Worm (Caenorhabditis elegans) whole organism, L1 larva: ENCODE results near the gene F43C11.12.

Experiments
- C16A3.4 ChIP-seq: fragments of 150-350 bp; optimal IDR thresholded peaks from 2 replicates; lab custom pipeline; 2014; ENCODE audit warnings: missing biosample characterization, missing genetic modification characterization
- C34B4.2 ChIP-seq: sonication (generic microtip); optimal IDR thresholded peaks from 2 replicates; lab custom pipeline; 2017; ENCODE audit warnings: mild to moderate bottlenecking, missing genetic modification characterization, missing compliant biosample characterization
- aha-1 ChIP-seq: fragments of 150-350 bp; optimal IDR thresholded peaks from 2 replicates; lab custom pipeline; 2014; ENCODE audit warnings: missing biosample characterization, missing genetic modification characterization
- alr-1 ChIP-seq: fragments of 200-800 bp; sonication (Bioruptor generic); optimal IDR thresholded peaks from 2 replicates; lab custom pipeline; 2018; ENCODE audit warnings: borderline replicate concordance, mild to moderate bottlenecking, missing genetic modification characterization, missing compliant biosample characterization
- aly-2 ChIP-seq: fragments of 150-350 bp; optimal IDR thresholded peaks from 2 replicates; lab custom pipeline; 2014; ENCODE audit warnings: missing biosample characterization, missing genetic modification characterization
- ama-1 ChIP-seq: fragments of 150-350 bp; optimal IDR thresholded peaks from 2 replicates; lab custom pipeline; 2014
- ceh-8 ChIP-seq: fragments of 200-800 bp; sonication (Bioruptor generic); optimal IDR thresholded peaks from 2 replicates; lab custom pipeline; 2018; ENCODE audit warnings: mild to moderate bottlenecking, missing genetic modification characterization, moderate library complexity, missing compliant biosample characterization
- ceh-88 ChIP-seq: fragments of 200-800 bp; sonication (Bioruptor generic); IDR thresholded peaks from 2 replicates; pipeline ENCODE4 v1.3.6; 2022; ENCODE audit warnings: missing genetic modification characterization, missing compliant biosample characterization
- dpl-1 ChIP-seq, 3 experiments: fragments of 150-350 bp in 2 of 3; sonication (generic microtip) in 1 of 3; optimal IDR thresholded peaks; 2 replicates each; lab custom pipeline; 2014 to 2017; ENCODE audit warnings: missing biosample characterization in 3 of 3, missing genetic modification characterization in 3 of 3, missing genetic modification reagents in 3 of 3
- efl-1 ChIP-seq, 4 experiments: fragments of 150-350 bp; optimal IDR thresholded peaks in 3 of 4; peaks in 1 of 4; 1 replicate in 1 of 4; 2 replicates in 3 of 4; lab custom pipeline; 2014; ENCODE audit warnings: missing biosample characterization in 2 of 4, missing genetic modification characterization in 2 of 4, missing genetic modification reagents in 2 of 4
- egl-13 ChIP-seq: sonication (generic microtip); optimal IDR thresholded peaks from 2 replicates; lab custom pipeline; 2016; ENCODE audit warnings: missing genotype, missing genetic modification reagents, missing genetic modification characterization, missing compliant biosample characterization
- elt-2 ChIP-seq: sonication (generic microtip); optimal IDR thresholded peaks from 2 replicates; lab custom pipeline; 2016; ENCODE audit warnings: missing genetic modification characterization, mild to moderate bottlenecking, inconsistent platforms, missing compliant biosample characterization, missing genetic modification reagents
- hpl-2 ChIP-seq: fragments of 150-350 bp; optimal IDR thresholded peaks from 2 replicates; lab custom pipeline; 2014; ENCODE audit warnings: missing biosample characterization, missing genetic modification reagents, missing genetic modification characterization
- jun-1 ChIP-seq: fragments of 150-350 bp; optimal IDR thresholded peaks from 2 replicates; lab custom pipeline; 2014; ENCODE audit warnings: missing biosample characterization, missing genetic modification reagents, missing genetic modification characterization
- lin-14 ChIP-seq: fragments of 200-800 bp; sonication (Bioruptor generic); optimal IDR thresholded peaks from 2 replicates; lab custom pipeline; 2018; ENCODE audit warnings: mild to moderate bottlenecking, missing genetic modification characterization, moderate library complexity, missing compliant biosample characterization
- lin-15B ChIP-seq: fragments of 150-350 bp; sonication (generic microtip); optimal IDR thresholded peaks from 3 replicates; lab custom pipeline; 2014; ENCODE audit warnings: missing biosample characterization, missing genetic modification characterization
- lir-3 ChIP-seq: sonication (generic microtip); optimal IDR thresholded peaks from 2 replicates; lab custom pipeline; 2016; ENCODE audit warnings: mild to moderate bottlenecking, missing genetic modification characterization, moderate library complexity, missing compliant biosample characterization; ENCODE audit not compliant: poor library complexity
- mab-9 ChIP-seq: fragments of 200-800 bp; sonication (Bioruptor generic); IDR thresholded peaks from 2 replicates; pipeline ENCODE4 v1.3.6; 2022; ENCODE audit warnings: missing genetic modification reagents, missing genetic modification characterization, missing compliant biosample characterization
- mef-2 ChIP-seq: fragments of 150-350 bp; optimal IDR thresholded peaks from 2 replicates; lab custom pipeline; 2014; ENCODE audit warnings: missing biosample characterization, missing genetic modification characterization
- mep-1 ChIP-seq: fragments of 150-350 bp; optimal IDR thresholded peaks from 2 replicates; lab custom pipeline; 2014; ENCODE audit warnings: missing biosample characterization, missing genetic modification characterization
- nhr-11 ChIP-seq: fragments of 150-350 bp; optimal IDR thresholded peaks from 2 replicates; lab custom pipeline; 2014; ENCODE audit warnings: missing biosample characterization, missing genetic modification characterization
- nhr-19 ChIP-seq: fragments of 200-800 bp; sonication (Bioruptor generic); conservative IDR thresholded peaks from 2 replicates; pipeline ENCODE4 v1.3.6; 2022; ENCODE audit warnings: missing genetic modification characterization, missing compliant biosample characterization
- nhr-237 ChIP-seq: fragments of 150-350 bp; optimal IDR thresholded peaks from 2 replicates; lab custom pipeline; 2014; ENCODE audit warnings: missing biosample characterization, missing genetic modification characterization
- nhr-47 ChIP-seq: sonication (generic microtip); optimal IDR thresholded peaks from 2 replicates; lab custom pipeline; 2016; ENCODE audit warnings: mild to moderate bottlenecking, missing genetic modification characterization, moderate library complexity, missing compliant biosample characterization
- nhr-85 ChIP-seq: sonication (generic microtip); peaks from one replicate; lab custom pipeline; 2016; ENCODE audit warnings: missing genetic modification characterization, inconsistent platforms, missing compliant biosample characterization
- nhr-90 ChIP-seq: sonication (generic microtip); optimal IDR thresholded peaks from 2 replicates; lab custom pipeline; 2016; ENCODE audit warnings: mild to moderate bottlenecking, missing genetic modification characterization, missing compliant biosample characterization; ENCODE audit not compliant: poor library complexity
- pqm-1 ChIP-seq: sonication (generic microtip); optimal IDR thresholded peaks from 3 replicates; lab custom pipeline; 2017; ENCODE audit warnings: missing biosample characterization, missing genetic modification characterization
- sptf-1 ChIP-seq: fragments of 150-350 bp; optimal IDR thresholded peaks from 2 replicates; lab custom pipeline; 2014; ENCODE audit warnings: missing biosample characterization, missing genetic modification characterization
- tlp-1 ChIP-seq: fragments of 150-350 bp; optimal IDR thresholded peaks from 2 replicates; lab custom pipeline; 2014; ENCODE audit warnings: missing biosample characterization, missing genetic modification characterization
- unc-30 ChIP-seq: sonication (generic microtip); optimal IDR thresholded peaks from 2 replicates; lab custom pipeline; 2017; ENCODE audit warnings: missing biosample characterization, missing genetic modification characterization
- zag-1 ChIP-seq: fragments of 150-350 bp; optimal IDR thresholded peaks from 2 replicates; lab custom pipeline; 2014; ENCODE audit warnings: missing biosample characterization, missing genetic modification characterization
- ztf-4 ChIP-seq: fragments of 150-350 bp; optimal IDR thresholded peaks from 2 replicates; lab custom pipeline; 2014; ENCODE audit warnings: missing biosample characterization, missing genetic modification characterization

Gene F43C11.12

DNA sequence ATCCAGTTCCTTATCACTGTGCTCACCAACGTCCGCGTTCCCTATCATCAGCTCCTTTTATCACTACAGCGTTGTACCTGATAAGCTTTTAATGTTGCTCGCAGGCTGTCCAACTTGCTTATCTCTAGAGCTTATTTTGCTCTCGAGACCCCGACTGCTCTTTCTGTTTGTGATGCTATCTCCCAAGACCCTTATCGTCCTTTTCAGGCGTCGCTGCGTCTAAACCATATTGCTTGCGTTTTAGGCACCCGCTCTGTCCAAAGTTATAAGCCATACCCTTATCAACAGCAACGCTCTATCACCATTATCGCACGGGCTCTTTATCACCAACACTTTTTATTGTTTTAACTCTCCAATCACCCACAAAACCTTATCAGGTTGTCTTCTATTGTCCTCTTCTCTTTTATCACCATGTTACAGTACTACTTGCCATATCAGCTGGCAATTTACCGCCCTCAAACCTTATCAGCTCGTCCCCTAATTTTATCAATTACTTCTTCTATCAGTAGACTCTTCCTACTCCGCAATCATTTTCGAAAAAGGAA is 12.0 kb upstream of the F43C11.12 start (continued):
- TF ChIP-seq ceh-8 (no peak), lin-14 (GFP tag; lab: Kevin White, UChicago) (peak; percentile 33), pqm-1 (tag; lab: Kevin White, UChicago) (peak; percentile 96), zag-1 (tag; lab: Kevin White, UChicago) (no peak)

DNA sequence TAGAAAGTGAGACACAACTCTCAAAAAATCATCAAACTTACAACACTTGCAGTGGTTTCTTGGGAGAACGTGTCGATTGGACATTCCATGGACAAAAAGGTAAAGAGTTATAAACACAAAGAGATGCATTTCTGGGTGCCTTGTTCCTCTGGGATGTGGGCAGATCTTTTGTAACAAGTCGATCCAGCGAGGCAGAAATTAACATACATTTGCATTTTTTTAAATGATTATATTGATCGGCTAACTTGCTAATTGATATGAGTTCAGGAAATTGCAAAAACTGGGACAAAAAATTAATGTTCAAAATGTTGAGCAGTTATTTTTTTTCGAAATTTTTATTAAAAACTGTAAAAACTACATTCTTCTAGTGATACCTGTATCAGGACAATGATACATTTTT is 11.2 kb upstream of the F43C11.12 start, which contains the start of gene F16G10.6:
Gene F16G10.6, minus strand, starts transcription at position 101 of the 400 bp plus-strand sequence.
- no peak for TF ChIP-seq C34B4.2 (tag; lab: Kevin White, UChicago)

DNA sequence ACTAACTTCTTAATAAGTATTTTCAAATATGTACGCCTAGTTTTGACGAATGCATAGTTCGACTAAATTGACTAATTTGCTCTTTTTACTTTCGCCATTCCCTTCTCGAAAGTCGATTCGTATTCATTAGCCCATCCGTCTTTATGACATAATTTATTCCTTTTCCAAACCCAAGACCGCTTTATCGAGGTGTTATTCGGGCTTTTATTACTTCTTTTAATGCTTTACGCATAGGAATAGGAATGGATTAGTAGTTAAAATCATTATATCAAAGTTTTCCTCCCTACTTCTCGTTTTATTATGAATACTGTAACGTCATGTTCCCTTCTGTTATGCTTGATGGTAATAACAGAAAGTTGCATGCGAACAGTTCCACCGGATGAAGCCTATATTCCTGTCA is 8.4 kb upstream of the F43C11.12 start, which contains the start of gene F16G10.2:
Gene F16G10.2, plus strand, starts transcription at position 301 of the 400 bp plus-strand sequence.
- TF ChIP-seq unc-30, result no peak
- no peak for TF ChIP-seq nhr-11 (tag; lab: Kevin White, UChicago)
- TF ChIP-seq mab-9 (GFP tag; lab: Robert Waterston, UW), result no peak
- TF ChIP-seq aha-1 (tag; lab: Kevin White, UChicago), result no peak
- no peak for TF ChIP-seq lir-3 (tag; lab: Kevin White, UChicago)
- TF ChIP-seq egl-13 (tag; lab: Kevin White, UChicago), result no peak
- TF ChIP-seq jun-1, result no peak
- no peak for TF ChIP-seq nhr-19
- no peak for TF ChIP-seq alr-1 (tag; lab: Kevin White, UChicago)
- TF ChIP-seq aly-2 (tag; lab: Kevin White, UChicago), result no peak
- TF ChIP-seq elt-2, result no peak
- no peak for TF ChIP-seq nhr-90
- no peak for TF ChIP-seq zag-1 (tag; lab: Kevin White, UChicago)
- TF ChIP-seq tlp-1 (tag; lab: Kevin White, UChicago), result no peak
- no peak for TF ChIP-seq mef-2 (tag; lab: Kevin White, UChicago)
- no peak for TF ChIP-seq nhr-85
- TF ChIP-seq dpl-1 (GFP tag; optimal IDR thresholded peaks at IDR 0.05; lab: Kevin White, UChicago), result no peak
- TF ChIP-seq ztf-4 (tag; lab: Kevin White, UChicago), result no peak
- TF ChIP-seq ceh-88 (GFP tag; lab: Robert Waterston, UW), result no peak
- TF ChIP-seq C16A3.4, result no peak

DNA sequence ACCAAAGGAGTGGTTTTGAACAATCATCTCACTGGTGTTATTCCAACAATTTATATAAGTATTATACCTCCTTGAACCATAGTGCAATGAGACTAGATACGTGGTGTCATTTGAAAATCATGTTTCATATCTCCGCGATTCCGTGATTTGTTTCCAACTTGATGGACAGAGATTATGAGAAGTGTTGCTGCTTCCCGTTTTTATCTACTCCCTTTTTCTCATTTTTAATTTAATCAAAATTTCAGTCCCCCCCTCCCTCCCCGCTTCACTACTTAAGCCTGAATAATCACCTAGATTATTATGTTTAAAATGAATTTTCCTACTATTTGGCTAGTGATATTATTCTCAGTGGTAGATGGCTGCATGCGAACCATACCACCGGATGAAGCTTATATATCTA is 5.6 kb upstream of the F43C11.12 start, which contains the start of gene F16G10.3:
Gene F16G10.3, plus strand, starts transcription at position 301 of the 400 bp plus-strand sequence.
- TF ChIP-seq tlp-1 (tag; lab: Kevin White, UChicago) (no peak), mep-1 (tag; lab: Kevin White, UChicago) (no peak), mef-2 (tag; lab: Kevin White, UChicago) (no peak), lin-15B (no peak), ama-1 (lab: Kevin White, UChicago) (no peak), efl-1 (optimal IDR thresholded peaks at IDR 0.05; lab: Kevin White, UChicago) (no peak), efl-1 (GFP tag; optimal IDR thresholded peaks at IDR 0.05 in 1 of 2; lab: Kevin White, UChicago) (peak in 1 of 2 experiments; percentile 27), hpl-2 (GFP tag; lab: Kevin White, UChicago) (no peak), nhr-237 (tag; lab: Kevin White, UChicago) (no peak)

DNA sequence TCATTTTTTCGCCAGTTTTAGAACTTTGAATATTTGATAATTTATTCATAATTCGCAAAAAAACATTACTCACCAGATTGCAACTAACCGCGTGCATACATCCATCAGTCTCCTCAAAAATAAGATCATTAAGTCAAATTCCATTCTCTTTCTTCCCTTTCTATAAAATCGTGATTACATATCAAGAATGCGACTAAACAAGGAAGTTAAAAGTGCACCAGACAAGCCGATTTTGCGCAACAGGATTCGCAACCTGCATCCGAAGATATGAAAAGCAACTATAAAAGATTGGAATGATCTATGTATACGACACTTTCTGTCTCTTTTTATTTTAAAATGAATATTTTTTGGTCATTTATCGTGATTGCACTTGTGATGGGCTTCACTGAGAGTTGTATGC is 2.4 kb upstream of the F43C11.12 start, which contains the start of gene hpo-25:
Gene hpo-25, plus strand, starts transcription at position 301 of the 400 bp plus-strand sequence.
- TF ChIP-seq C34B4.2 (tag; lab: Kevin White, UChicago) (no peak), nhr-47 (tag; lab: Kevin White, UChicago) (no peak), dpl-1 (GFP tag; optimal IDR thresholded peaks at IDR 0.05; lab: Kevin White, UChicago) (no peak), sptf-1 (no peak), lir-3 (tag; lab: Kevin White, UChicago) (no peak)
